Fruit fly (Drosophila melanogaster): ENCODE data around the gene Unc-115b.
"Not testable (repeated sequence)": the region's sequence is repeated elsewhere in the genome, so short reads cannot be mapped to it uniquely, and the experiment has no call there.

The Unc-115b gene

dm6 chr3R:9700513-9700912, 7.9 kb upstream of the Unc-115b start:
- TF ChIP-seq CG4496 (GFP tag; IDR thresholded peaks at IDR 0.05) (no peak), CG14655 (GFP tag; optimal IDR thresholded peaks at IDR 0.05) (no peak), CG32121 (GFP tag; IDR thresholded peaks at IDR 0.05) (no peak), CG8301 (tag; optimal IDR thresholded peaks at IDR 0.05) (no peak), Pif1A (GFP tag; optimal IDR thresholded peaks at IDR 0.05) (no peak), fd96Ca (GFP tag; IDR thresholded peaks at IDR 0.05) (no peak), D1 (tag; optimal IDR thresholded peaks at IDR 0.05) (no peak), EcR (GFP tag; optimal IDR thresholded peaks at IDR 0.05) (no peak), CG13204 (GFP tag; optimal IDR thresholded peaks at IDR 0.05) (no peak), CG8159 (tag; optimal IDR thresholded peaks at IDR 0.05) (no peak)

dm6 chr3R:9694999-9695398, 2.4 kb upstream of the Unc-115b start:
- TF ChIP-seq Ets98B (GFP tag; IDR thresholded peaks at IDR 0.05), result no peak
- TF ChIP-seq CG12605 (GFP tag; IDR thresholded peaks at IDR 0.05), result no peak
- TF ChIP-seq fd96Ca (GFP tag; IDR thresholded peaks at IDR 0.05), result no peak
- TF ChIP-seq CG17806 (tag; optimal IDR thresholded peaks at IDR 0.05), result no peak
- no peak for TF ChIP-seq CG13204 (GFP tag; optimal IDR thresholded peaks at IDR 0.05)
- TF ChIP-seq Snoo (tag; optimal IDR thresholded peaks at IDR 0.05), result no peak
- TF ChIP-seq CG15710 (tag; optimal IDR thresholded peaks at IDR 0.05), result no peak
- no peak for TF ChIP-seq gl (tag; optimal IDR thresholded peaks at IDR 0.05)
- no peak for TF ChIP-seq CG34367 (tag; optimal IDR thresholded peaks at IDR 0.05)
- no peak for TF ChIP-seq D1 (tag; optimal IDR thresholded peaks at IDR 0.05)
- no peak for TF ChIP-seq Pif1B (GFP tag; optimal IDR thresholded peaks at IDR 0.05)
- no peak for TF ChIP-seq CG8159 (tag; optimal IDR thresholded peaks at IDR 0.05)
- TF ChIP-seq rn (GFP tag; IDR thresholded peaks at IDR 0.05), result no peak
- no peak for TF ChIP-seq CG4496 (GFP tag; IDR thresholded peaks at IDR 0.05)
- TF ChIP-seq EcR (GFP tag; optimal IDR thresholded peaks at IDR 0.05), result no peak
- TF ChIP-seq CG9948 (tag; optimal IDR thresholded peaks at IDR 0.05), result no peak
- no peak for TF ChIP-seq CG32121 (GFP tag; IDR thresholded peaks at IDR 0.05)
- no peak for TF ChIP-seq CG8301 (tag; optimal IDR thresholded peaks at IDR 0.05)
- TF ChIP-seq Pif1A (GFP tag; optimal IDR thresholded peaks at IDR 0.05), result no peak

- not testable (repeated sequence) for TF ChIP-seq CG8301 (tag; optimal IDR thresholded peaks at IDR 0.05); CG4496 (GFP tag; IDR thresholded peaks at IDR 0.05); Pif1A (GFP tag; optimal IDR thresholded peaks at IDR 0.05)
Measured at dm6 chr3R:9685376-9685775, 7.2 kb downstream of the Unc-115b start, which contains the start of the genes eca and CG18542. Gene eca, minus strand, starts transcription at chr3R:9685476. Gene CG18542, plus strand, starts transcription at chr3R:9685760.

- TF ChIP-seq CG12605 (GFP tag; IDR thresholded peaks at IDR 0.05) (no peak), CG34367 (tag; optimal IDR thresholded peaks at IDR 0.05) (no peak), CG8159 (tag; optimal IDR thresholded peaks at IDR 0.05) (no peak), rn (GFP tag; IDR thresholded peaks at IDR 0.05) (no peak), fd96Ca (GFP tag; IDR thresholded peaks at IDR 0.05) (no peak), Pif1A (GFP tag; optimal IDR thresholded peaks at IDR 0.05) (no peak), CG17806 (tag; optimal IDR thresholded peaks at IDR 0.05) (no peak), Ets98B (GFP tag; IDR thresholded peaks at IDR 0.05) (no peak), CG9948 (tag; optimal IDR thresholded peaks at IDR 0.05) (no peak), CG32121 (GFP tag; IDR thresholded peaks at IDR 0.05) (no peak), CG15710 (tag; optimal IDR thresholded peaks at IDR 0.05) (no peak), EcR (GFP tag; optimal IDR thresholded peaks at IDR 0.05) (no peak), CG8301 (tag; optimal IDR thresholded peaks at IDR 0.05) (no peak), CG4496 (GFP tag; IDR thresholded peaks at IDR 0.05) (no peak), Pif1B (GFP tag; optimal IDR thresholded peaks at IDR 0.05) (no peak), Snoo (tag; optimal IDR thresholded peaks at IDR 0.05) (no peak), gl (tag; optimal IDR thresholded peaks at IDR 0.05) (no peak), CG10348 (GFP tag; IDR thresholded peaks at IDR 0.05) (no peak), D1 (tag; optimal IDR thresholded peaks at IDR 0.05) (no peak), CG13204 (GFP tag; optimal IDR thresholded peaks at IDR 0.05) (no peak)
Measured at dm6 chr3R:9684125-9684524, 8.4 kb downstream of the Unc-115b start, which contains the start of gene CG9444. Gene CG9444, minus strand, starts transcription at chr3R:9684264.

- no peak for TF ChIP-seq CG34367 (tag; optimal IDR thresholded peaks at IDR 0.05)
- TF ChIP-seq Ets98B (GFP tag; IDR thresholded peaks at IDR 0.05), result no peak
- TF ChIP-seq CG13204 (GFP tag; optimal IDR thresholded peaks at IDR 0.05), result no peak
- TF ChIP-seq CG9948 (tag; optimal IDR thresholded peaks at IDR 0.05), result no peak
- TF ChIP-seq Snoo (tag; optimal IDR thresholded peaks at IDR 0.05), result no peak
- TF ChIP-seq CG12605 (GFP tag; IDR thresholded peaks at IDR 0.05), result no peak
- no peak for TF ChIP-seq Pif1A (GFP tag; optimal IDR thresholded peaks at IDR 0.05)
- no peak for TF ChIP-seq D1 (tag; optimal IDR thresholded peaks at IDR 0.05)
- TF ChIP-seq CG10348 (GFP tag; IDR thresholded peaks at IDR 0.05), result no peak
Measured at dm6 chr3R:9683064-9683682, 9.4 kb downstream of the Unc-115b start.

dm6 chr3R:9679746-9680145, 12.8 kb downstream of the Unc-115b start, which contains the start of gene nmdyn-D7:
Gene nmdyn-D7, plus strand, starts transcription at chr3R:9679939.
- TF ChIP-seq CG13204 (GFP tag; optimal IDR thresholded peaks at IDR 0.05), result no peak
- TF ChIP-seq D1 (tag; optimal IDR thresholded peaks at IDR 0.05), result no peak
- TF ChIP-seq CG32121 (GFP tag; IDR thresholded peaks at IDR 0.05), result no peak
- TF ChIP-seq Ets98B (GFP tag; IDR thresholded peaks at IDR 0.05), result no peak
